Fruit fly (Drosophila melanogaster): Measurements from ENCODE around the gene temp.

DNA sequence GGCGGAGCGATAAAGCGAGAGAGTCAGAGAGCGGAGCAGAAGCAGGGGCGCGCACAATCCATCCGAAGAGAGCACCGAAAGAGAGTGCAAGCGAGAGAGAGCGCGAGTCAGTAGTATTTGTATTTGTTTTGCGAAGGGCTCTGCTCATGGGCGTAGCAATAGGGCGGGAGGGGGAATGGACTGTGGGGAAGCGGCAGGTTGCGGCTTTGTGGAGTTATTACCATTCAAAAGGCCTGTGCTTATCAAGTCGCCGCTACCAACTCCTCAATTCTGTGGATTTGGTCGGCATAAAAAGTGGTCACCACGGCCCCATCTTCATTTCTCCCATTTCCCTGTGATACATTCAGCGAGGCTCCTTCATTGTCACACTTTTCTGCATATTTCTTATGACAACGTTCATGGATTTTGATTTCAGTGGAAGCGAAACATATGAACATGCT lies 38.8 kb upstream of the temp start:
- no peak for TF ChIP-seq Myc (optimal IDR thresholded peaks at IDR 0.05)
- TF ChIP-seq psq (optimal IDR thresholded peaks at IDR 0.05) = no peak
- TF ChIP-seq Sin3A (optimal IDR thresholded peaks at IDR 0.05) = no peak
- no peak for TF ChIP-seq ttk (optimal IDR thresholded peaks at IDR 0.05)

Data from Kc167 (cell line).